Fruit fly (Drosophila melanogaster): ENCODE measurements around the gene CG15059.

DNA sequence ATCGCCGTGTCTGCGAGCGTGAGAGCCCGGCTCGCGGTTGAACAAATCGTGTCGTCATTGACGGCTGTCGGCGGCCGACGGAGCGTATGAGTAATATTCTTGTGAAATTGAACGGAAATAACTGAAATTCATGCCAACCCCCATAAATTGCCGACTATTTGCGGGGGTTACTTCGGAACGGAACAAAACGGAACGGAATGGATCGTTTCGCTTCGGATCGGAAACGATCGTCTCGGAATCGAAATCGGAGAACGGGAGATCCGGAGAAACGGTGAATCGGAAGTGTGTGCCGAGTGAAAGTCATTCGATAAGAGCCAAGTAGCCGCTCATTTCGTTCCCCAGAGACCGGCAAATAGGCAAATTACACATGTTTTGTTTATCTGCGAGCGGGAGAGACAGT is 16.6 kb upstream of the CG15059 start:
- no peak for TF ChIP-seq h (optimal IDR thresholded peaks at IDR 0.05)
- no peak for TF ChIP-seq insv (optimal IDR thresholded peaks at IDR 0.05)

All from Kc167 (cell line).